Fruit fly (Drosophila melanogaster): ENCODE results near the gene Gas41.
A peak's percentile ranks its signal among the peaks of the same experiment; 100 is the strongest.

Gas41 gene

dm6 chr2L:6956725-6957124 is 6.7 kb upstream of the Gas41 start, which contains the start of the genes CG13775 and CG3430 (continued):
- peak; percentile 51 for TF ChIP-seq Elba2 (GFP tag; optimal IDR thresholded peaks at IDR 0.05)
- TF ChIP-seq CG12942 (GFP tag; optimal IDR thresholded peaks at IDR 0.05): no peak
- TF ChIP-seq CG13624 (GFP tag; optimal IDR thresholded peaks at IDR 0.05): peak; percentile 57
- peak; percentile 8 for TF ChIP-seq Mes4 (GFP tag; optimal IDR thresholded peaks at IDR 0.05)
- peak in 1 of 2 experiments; percentile 65 for TF ChIP-seq Pdp1 (GFP tag; optimal IDR thresholded peaks at IDR 0.05)
- no peak for TF ChIP-seq sima (GFP tag; optimal IDR thresholded peaks at IDR 0.05)
- no peak for TF ChIP-seq Mad (GFP tag; optimal IDR thresholded peaks at IDR 0.05)
- peak; percentile 85 for TF ChIP-seq E2f2 (GFP tag; IDR thresholded peaks at IDR 0.05)
- TF ChIP-seq Myb (GFP tag; optimal IDR thresholded peaks at IDR 0.05): peak; percentile 41
- TF ChIP-seq CG12071 (GFP tag; optimal IDR thresholded peaks at IDR 0.05): no peak
- peak; percentile 24; the same call in 1 of the 2 replicates for TF ChIP-seq CG3847 (GFP tag; IDR thresholded peaks at IDR 0.05)
- peak; percentile 0 for TF ChIP-seq ftz-f1 (GFP tag; optimal IDR thresholded peaks at IDR 0.05)
- TF ChIP-seq CG14441 (GFP tag; IDR thresholded peaks at IDR 0.05): no peak
- TF ChIP-seq CG9727 (GFP tag; optimal IDR thresholded peaks at IDR 0.05): peak; percentile 44
- TF ChIP-seq MTF-1 (GFP tag; optimal IDR thresholded peaks at IDR 0.05; ENCODE audit: borderline replicate concordance): no peak
- TF ChIP-seq CG9876 (GFP tag; optimal IDR thresholded peaks at IDR 0.05): peak; percentile 15
- peak; percentile 45; the same call in 2 of the 3 replicates for TF ChIP-seq zfh1 (GFP tag; IDR thresholded peaks at IDR 0.05)
- no peak for TF ChIP-seq CG11696 (GFP tag; IDR thresholded peaks at IDR 0.05)
- TF ChIP-seq BtbVII (GFP tag; optimal IDR thresholded peaks at IDR 0.05): no peak
- TF ChIP-seq pros (GFP tag; optimal IDR thresholded peaks at IDR 0.05): no peak
- TF ChIP-seq CG8359 (GFP tag; optimal IDR thresholded peaks at IDR 0.05; ENCODE audit: borderline replicate concordance): no peak
- TF ChIP-seq CG14710 (tag; optimal IDR thresholded peaks at IDR 0.05): peak; percentile 43
- TF ChIP-seq CG17829 (tag; optimal IDR thresholded peaks at IDR 0.05): peak; percentile 42
- peak; percentile 39 for TF ChIP-seq CG17385 (GFP tag; optimal IDR thresholded peaks at IDR 0.05)
- peak; percentile 81 for TF ChIP-seq Dref (GFP tag; IDR thresholded peaks at IDR 0.05)
- no peak for TF ChIP-seq Trl (optimal IDR thresholded peaks at IDR 0.05)
- peak; percentile 42 for TF ChIP-seq Trl (GFP tag; optimal IDR thresholded peaks at IDR 0.05)
- no peak for TF ChIP-seq CG8478 (optimal IDR thresholded peaks at IDR 0.05)
- no peak for TF ChIP-seq scrt (GFP tag; optimal IDR thresholded peaks at IDR 0.05)
- TF ChIP-seq CG15073 (GFP tag; optimal IDR thresholded peaks at IDR 0.05): no peak
- TF ChIP-seq lilli (GFP tag; optimal IDR thresholded peaks at IDR 0.05): no peak
- TF ChIP-seq CHES-1-like (GFP tag; optimal IDR thresholded peaks at IDR 0.05): peak; percentile 56
- peak; percentile 31 for TF ChIP-seq NC2α (GFP tag; optimal IDR thresholded peaks at IDR 0.05)
- no peak for TF ChIP-seq Max (GFP tag; optimal IDR thresholded peaks at IDR 0.05)
- TF ChIP-seq bigmax (GFP tag; optimal IDR thresholded peaks at IDR 0.05): peak; percentile 49
- TF ChIP-seq tgo (GFP tag; IDR thresholded peaks at IDR 0.05): no peak
- TF ChIP-seq dpn (GFP tag; optimal IDR thresholded peaks at IDR 0.05): peak; percentile 25 to 54
- no peak for TF ChIP-seq CG17361 (GFP tag; IDR thresholded peaks at IDR 0.05)
- TF ChIP-seq hkb (optimal IDR thresholded peaks at IDR 0.05): no peak
- 0 out of 2 replicates have a peak, but pooled peaks have one; percentile 21 for TF ChIP-seq hkb (GFP tag; IDR thresholded peaks at IDR 0.05)
- TF ChIP-seq Six4 (GFP tag; optimal IDR thresholded peaks at IDR 0.05): no peak
- peak; percentile 22 for TF ChIP-seq sug (tag; optimal IDR thresholded peaks at IDR 0.05)
- TF ChIP-seq Mrtf (GFP tag; IDR thresholded peaks at IDR 0.05): no peak
- TF ChIP-seq tna (GFP tag; IDR thresholded peaks at IDR 0.05; ENCODE audit: partially characterized antibody): 0 out of 2 replicates have a peak, but pooled peaks have one; percentile 30
- peak; percentile 33 for TF ChIP-seq gro (GFP tag; optimal IDR thresholded peaks at IDR 0.05)
- no peak for TF ChIP-seq salm (tag; optimal IDR thresholded peaks at IDR 0.05)
- TF ChIP-seq Poxn (GFP tag; IDR thresholded peaks at IDR 0.05): no peak
- peak; percentile 65; the same call in 1 of the 3 replicates for TF ChIP-seq Dbx (GFP tag; IDR thresholded peaks at IDR 0.05)
- no peak for TF ChIP-seq emc (GFP tag; optimal IDR thresholded peaks at IDR 0.05)
- peak; percentile 98 for TF ChIP-seq Ets65A (GFP tag)
- TF ChIP-seq jing (GFP tag; optimal IDR thresholded peaks at IDR 0.05): no peak
- no peak for TF ChIP-seq CrebB (tag; optimal IDR thresholded peaks at IDR 0.05)
- TF ChIP-seq dm (GFP tag; optimal IDR thresholded peaks at IDR 0.05): peak; percentile 40

Measured in whole organism, embryonic.